Fruit fly (Drosophila melanogaster): ENCODE measurements around the gene CG11122.
A peak's percentile ranks its signal among the peaks of the same experiment; 100 is the strongest.

The CG11122 gene

DNA sequence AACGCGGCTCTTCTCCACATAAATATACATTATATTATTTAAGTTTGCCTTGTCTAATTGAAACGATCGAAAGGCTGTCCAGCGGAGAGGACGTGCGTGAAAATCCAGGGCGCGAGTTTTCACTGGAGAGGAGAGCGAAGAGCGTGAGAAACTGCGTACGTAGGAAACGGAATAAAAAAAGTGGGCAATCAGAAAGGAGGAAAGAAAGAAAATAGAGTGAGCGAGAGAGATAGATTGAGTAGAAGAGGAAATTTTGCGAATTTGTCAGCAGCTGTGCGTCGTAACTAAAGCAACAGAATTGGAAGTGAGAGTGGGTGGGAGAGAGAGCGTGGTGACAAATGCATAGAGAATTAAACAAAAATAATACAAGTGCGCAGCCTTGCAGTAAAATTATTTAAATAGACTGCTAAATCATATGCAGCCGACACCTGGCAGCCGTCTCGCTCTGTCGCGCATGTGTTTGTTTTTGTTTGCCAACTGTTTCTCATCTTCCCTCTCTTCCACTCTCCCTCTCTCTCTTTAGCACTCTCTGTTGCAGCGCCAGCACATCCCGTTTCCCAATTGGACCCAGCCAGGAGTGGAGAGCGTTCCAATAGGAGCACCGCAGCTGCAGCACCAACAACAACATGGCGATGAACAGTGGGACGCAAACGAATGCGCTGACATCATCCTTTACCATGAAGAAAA lies 30.1 kb upstream of the CG11122 start (continued):
- TF ChIP-seq D (optimal IDR thresholded peaks at IDR 0.05) = peak; percentile 14
- TF ChIP-seq D (GFP tag; optimal IDR thresholded peaks at IDR 0.05) = no peak
- TF ChIP-seq en (GFP tag; optimal IDR thresholded peaks at IDR 0.05) = no peak
- no peak for TF ChIP-seq CG8924 (tag; optimal IDR thresholded peaks at IDR 0.05)
- TF ChIP-seq bcd (GFP tag; optimal IDR thresholded peaks at IDR 0.05) = no peak
- peak; percentile 36 for TF ChIP-seq phol (tag; optimal IDR thresholded peaks at IDR 0.05)
- no peak for TF ChIP-seq CG15696 (tag; optimal IDR thresholded peaks at IDR 0.05)
- peak; percentile 50 for TF ChIP-seq ewg (GFP tag; optimal IDR thresholded peaks at IDR 0.05)
- TF ChIP-seq CG16779 (GFP tag; IDR thresholded peaks at IDR 0.05) = no peak
- TF ChIP-seq CG14965 (GFP tag; optimal IDR thresholded peaks at IDR 0.05; ENCODE audit: borderline replicate concordance) = no peak
- no peak for TF ChIP-seq vnd (GFP tag; IDR thresholded peaks at IDR 0.05; ENCODE audit: partially characterized antibody)
- no peak for TF ChIP-seq Doc3 (GFP tag; IDR thresholded peaks at IDR 0.05; ENCODE audit: partially characterized antibody)
- no peak for TF ChIP-seq CG13296 (GFP tag; optimal IDR thresholded peaks at IDR 0.05)
- TF ChIP-seq CG8478 (optimal IDR thresholded peaks at IDR 0.05) = peak; percentile 87
- TF ChIP-seq CG2202 (tag; optimal IDR thresholded peaks at IDR 0.05) = no peak
- no peak for TF ChIP-seq CG6272 (GFP tag; IDR thresholded peaks at IDR 0.05)
- TF ChIP-seq dpn (GFP tag; optimal IDR thresholded peaks at IDR 0.05) = no peak
- no peak for TF ChIP-seq E2f2 (GFP tag; IDR thresholded peaks at IDR 0.05)
- no peak for TF ChIP-seq Eip74EF (GFP tag; optimal IDR thresholded peaks at IDR 0.05)
- TF ChIP-seq Dref (GFP tag; IDR thresholded peaks at IDR 0.05) = no peak
- TF ChIP-seq aop (GFP tag; IDR thresholded peaks at IDR 0.05) = no peak
- no peak for TF ChIP-seq CG10565 (GFP tag; optimal IDR thresholded peaks at IDR 0.05)
- TF ChIP-seq inv (GFP tag; IDR thresholded peaks at IDR 0.05; ENCODE audit: partially characterized antibody) = no peak
- TF ChIP-seq CG13287 (GFP tag; IDR thresholded peaks at IDR 0.05; ENCODE audit: partially characterized antibody) = no peak
- no peak for TF ChIP-seq CG5245 (GFP tag; optimal IDR thresholded peaks at IDR 0.05)
- TF ChIP-seq NFAT (GFP tag; IDR thresholded peaks at IDR 0.05) = no peak
- TF ChIP-seq Usf (GFP tag; optimal IDR thresholded peaks at IDR 0.05) = no peak
- no peak for TF ChIP-seq Gsc (GFP tag; IDR thresholded peaks at IDR 0.05)
- TF ChIP-seq Ada2b (GFP tag; IDR thresholded peaks at IDR 0.05) = no peak
- TF ChIP-seq chm (GFP tag; IDR thresholded peaks at IDR 0.05) = no peak
- TF ChIP-seq CG8388 (GFP tag; optimal IDR thresholded peaks at IDR 0.05) = no peak
- TF ChIP-seq wdn (GFP tag; IDR thresholded peaks at IDR 0.05) = no peak
- TF ChIP-seq schlank (tag; optimal IDR thresholded peaks at IDR 0.05) = no peak
- no peak for TF ChIP-seq fd64A (GFP tag; optimal IDR thresholded peaks at IDR 0.05)
- no peak for TF ChIP-seq chif (GFP tag; optimal IDR thresholded peaks at IDR 0.05)
- no peak for TF ChIP-seq CG7271 (tag; optimal IDR thresholded peaks at IDR 0.05)
- no peak for TF ChIP-seq CG11723 (GFP tag; optimal IDR thresholded peaks at IDR 0.05)

DNA sequence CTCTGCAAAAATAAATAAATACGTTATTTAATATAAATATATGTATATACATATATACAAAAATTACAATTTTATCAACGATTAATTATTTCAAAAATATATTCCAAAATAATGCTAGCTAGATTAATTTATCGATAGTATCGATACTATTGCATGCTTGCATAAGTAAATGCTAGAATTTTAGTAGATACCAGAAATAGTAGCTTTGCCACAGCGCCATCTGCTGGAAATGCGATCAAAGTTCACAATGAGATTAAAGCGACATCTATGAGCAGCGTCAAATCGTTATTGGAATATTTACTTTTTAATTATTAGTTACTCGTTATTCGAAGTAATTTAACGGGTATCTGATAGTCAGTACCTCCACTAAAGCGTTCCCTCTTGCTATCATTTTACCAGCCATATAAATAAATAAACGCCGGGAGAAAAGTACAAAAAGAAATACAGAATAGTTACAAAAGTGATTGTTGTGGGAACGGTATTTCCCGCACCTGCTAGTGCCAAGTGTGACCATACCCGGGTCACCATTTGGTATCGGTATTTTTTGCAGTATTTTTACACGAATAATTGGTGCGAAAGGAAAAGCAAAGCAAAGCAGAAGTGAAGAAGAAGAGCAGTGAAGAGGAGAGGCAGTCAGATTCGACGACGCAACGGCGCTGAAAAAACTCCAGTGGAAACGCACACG lies 29.4 kb upstream of the CG11122 start, which contains the start of the genes rtv and Dlic:
Gene rtv (minus strand): TSS at position 165 of the 685 bp plus-strand sequence.
Gene Dlic (plus strand): TSS at position 596 of the 685 bp plus-strand sequence.
- TF ChIP-seq CG12942 (GFP tag; optimal IDR thresholded peaks at IDR 0.05) (no peak), trh (GFP tag; optimal IDR thresholded peaks at IDR 0.05) (no peak), Dad (GFP tag; optimal IDR thresholded peaks at IDR 0.05) (no peak), CG12391 (tag; optimal IDR thresholded peaks at IDR 0.05) (peak; percentile 41), gt (GFP tag; IDR thresholded peaks at IDR 0.05) (no peak), Dref (GFP tag; IDR thresholded peaks at IDR 0.05) (peak; percentile 60), amos (GFP tag; IDR thresholded peaks at IDR 0.05; ENCODE audit: partially characterized antibody) (peak; percentile 76), sens (GFP tag) (peak; percentile 30), aop (GFP tag; IDR thresholded peaks at IDR 0.05) (no peak), CG10565 (GFP tag; optimal IDR thresholded peaks at IDR 0.05) (no peak), CG2116 (GFP tag; optimal IDR thresholded peaks at IDR 0.05) (peak; percentile 67), shn (GFP tag; optimal IDR thresholded peaks at IDR 0.05) (peak; percentile 2), Dek (tag; optimal IDR thresholded peaks at IDR 0.05) (no peak), Sox102F (GFP tag; optimal IDR thresholded peaks at IDR 0.05) (peak; percentile 32), Dp (GFP tag; optimal IDR thresholded peaks at IDR 0.05) (peak; percentile 50), CG1832 (GFP tag; optimal IDR thresholded peaks at IDR 0.05) (no peak), pum (GFP tag; optimal IDR thresholded peaks at IDR 0.05) (no peak)

Measured in whole organism, embryonic.